Worm (Caenorhabditis elegans): ENCODE measurements around the gene vab-7.

The vab-7 gene

ce11 chrIII:10881462-10881861 lies 38.7 kb upstream of the vab-7 start, which contains the start of gene athp-1:
Gene athp-1 (plus strand): TSS chrIII:10881766.
- TF ChIP-seq rbr-2 (tag; optimal IDR thresholded peaks at IDR 0.05) (no peak), dmd-8 (GFP tag; IDR thresholded peaks at IDR 0.05) (no peak), lsy-2 (tag; optimal IDR thresholded peaks at IDR 0.05) (peak in 1 of 2 experiments; percentile 52), cey-2 (tag; optimal IDR thresholded peaks at IDR 0.05; ENCODE audit: borderline replicate concordance, insufficient read depth) (no peak), madf-9 (GFP tag; conservative IDR thresholded peaks at IDR 0.05) (no peak), ceh-82 (tag; optimal IDR thresholded peaks at IDR 0.05) (no peak), unc-39 (tag; optimal IDR thresholded peaks at IDR 0.05) (no peak), lin-38 (GFP tag; IDR thresholded peaks at IDR 0.05) (peak; percentile 46), set-16 (GFP tag; IDR thresholded peaks at IDR 0.05) (no peak), ceh-62 (tag; optimal IDR thresholded peaks at IDR 0.05) (no peak), dve-1 (tag; optimal IDR thresholded peaks at IDR 0.05; ENCODE audit: insufficient read depth) (no peak), nhr-77 (tag; optimal IDR thresholded peaks at IDR 0.05) (no peak), zfp-3 (GFP tag; conservative IDR thresholded peaks at IDR 0.05) (no peak), daf-16 (GFP tag; optimal IDR thresholded peaks at IDR 0.05) (no peak), daf-16 (tag; optimal IDR thresholded peaks at IDR 0.05) (no peak), daf-19 (GFP tag; conservative IDR thresholded peaks at IDR 0.05) (no peak), hlh-30 (tag; optimal IDR thresholded peaks at IDR 0.05; ENCODE audit: insufficient read depth) (no peak), nhr-41 (GFP tag; IDR thresholded peaks at IDR 0.05) (no peak), Y5F2A.4 (GFP tag; optimal IDR thresholded peaks at IDR 0.05) (no peak), spr-1 (tag; optimal IDR thresholded peaks at IDR 0.05) (no peak), hif-1 (tag; optimal IDR thresholded peaks at IDR 0.05) (no peak), F49E8.2 (tag; optimal IDR thresholded peaks at IDR 0.05; ENCODE audit: borderline replicate concordance) (peak; percentile 7), unc-130 (GFP tag; optimal IDR thresholded peaks at IDR 0.05) (peak; percentile 26), snpc-4 (tag; optimal IDR thresholded peaks at IDR 0.05) (no peak), dmd-9 (GFP tag; IDR thresholded peaks at IDR 0.05) (no peak), jun-1 (tag; optimal IDR thresholded peaks at IDR 0.05) (no peak), pqm-1 (tag; optimal IDR thresholded peaks at IDR 0.05) (no peak), mes-2 (tag; optimal IDR thresholded peaks at IDR 0.05; ENCODE audit: poor library complexity, severe bottlenecking) (peak; percentile 28)

ce11 chrIII:10881996-10882395 lies 38.1 kb upstream of the vab-7 start:
- TF ChIP-seq mxl-3 (GFP tag; optimal IDR thresholded peaks at IDR 0.05) (no peak), nhr-77 (tag; optimal IDR thresholded peaks at IDR 0.05) (peak; percentile 38), hif-1 (tag; optimal IDR thresholded peaks at IDR 0.05) (no peak), vab-7 (GFP tag; IDR thresholded peaks at IDR 0.05) (no peak), hlh-30 (tag; optimal IDR thresholded peaks at IDR 0.05; ENCODE audit: insufficient read depth) (peak; percentile 51), fos-1 (tag; optimal IDR thresholded peaks at IDR 0.05) (no peak), lin-13 (GFP tag; optimal IDR thresholded peaks at IDR 0.05) (no peak), nhr-76 (tag; optimal IDR thresholded peaks at IDR 0.05) (no peak), ceh-28 (tag; optimal IDR thresholded peaks at IDR 0.05) (no peak), attf-4 (tag; optimal IDR thresholded peaks at IDR 0.05) (no peak), lin-15B (tag; optimal IDR thresholded peaks at IDR 0.05) (peak; percentile 21), zip-2 (tag; optimal IDR thresholded peaks at IDR 0.05) (no peak), dmd-9 (GFP tag; IDR thresholded peaks at IDR 0.05) (no peak), F44E2.7 (GFP tag; IDR thresholded peaks at IDR 0.05) (no peak), duxl-1 (tag; optimal IDR thresholded peaks at IDR 0.05; ENCODE audit: poor library complexity) (no peak), aha-1 (tag) (no peak), zag-1 (tag; optimal IDR thresholded peaks at IDR 0.05) (no peak), ces-1 (GFP tag; optimal IDR thresholded peaks at IDR 0.05) (no peak), egl-27 (tag; optimal IDR thresholded peaks at IDR 0.05) (no peak), pqm-1 (tag; optimal IDR thresholded peaks at IDR 0.05) (no peak), nhr-11 (tag; optimal IDR thresholded peaks at IDR 0.05) (peak; percentile 24), ceh-32 (tag; optimal IDR thresholded peaks at IDR 0.05; ENCODE audit: poor library complexity) (no peak), dpl-1 (GFP tag; optimal IDR thresholded peaks at IDR 0.05) (peak; percentile 67), daf-8 (GFP tag; IDR thresholded peaks at IDR 0.05) (no peak), lin-1 (GFP tag; IDR thresholded peaks at IDR 0.05) (no peak), T20F7.1 (GFP tag; optimal IDR thresholded peaks at IDR 0.05) (no peak), spr-3 (GFP tag; optimal IDR thresholded peaks at IDR 0.05) (no peak), daf-19 (GFP tag; conservative IDR thresholded peaks at IDR 0.05) (no peak), fkh-10 (GFP tag; optimal IDR thresholded peaks at IDR 0.05) (no peak), F49E8.2 (tag; optimal IDR thresholded peaks at IDR 0.05; ENCODE audit: borderline replicate concordance) (no peak)
